ENCODE assay signal across 2 fruit fly cellular contexts in the genomic region with DNA sequence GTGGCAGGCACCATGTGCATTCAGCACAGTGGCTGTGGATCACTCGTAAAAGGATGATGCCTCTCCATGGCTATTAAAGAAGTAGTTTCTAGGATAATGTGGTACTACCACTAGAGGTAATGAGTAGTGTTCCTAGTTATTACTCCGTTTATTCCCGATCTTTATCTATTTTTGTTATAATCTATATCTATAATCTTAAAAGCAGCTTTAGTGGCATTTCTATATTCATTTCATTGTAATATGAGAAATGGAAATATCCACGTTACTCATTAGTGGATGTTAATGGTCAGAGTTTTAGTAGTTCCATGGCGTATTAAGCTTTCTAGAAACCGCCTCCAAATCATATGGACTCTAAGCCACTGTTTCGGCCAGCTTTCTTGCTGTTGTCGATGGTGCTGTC.
TF ChIP-seq lines count a peak whose summit lies in the region.

No protein-coding gene starts in this region.

TF ChIP-seq in whole organism, prepupa, 60 proteins besides CTCF, POLR2A, EP300 and RAD21:
- peak; percentile 87 for TF ChIP-seq CG32006 (GFP tag; optimal IDR thresholded peaks at IDR 0.05; lab: Kevin White, UChicago)
- TF ChIP-seq CG1621 (tag; optimal IDR thresholded peaks at IDR 0.05; lab: Kevin White, UChicago) = no peak
- no peak for TF ChIP-seq esn (GFP tag; optimal IDR thresholded peaks at IDR 0.05; lab: Kevin White, UChicago)
- TF ChIP-seq CG8632 (GFP tag; optimal IDR thresholded peaks at IDR 0.05; lab: Kevin White, UChicago) = no peak
- no peak for TF ChIP-seq CG8319 (GFP tag; optimal IDR thresholded peaks at IDR 0.05; lab: Kevin White, UChicago)
- no peak for TF ChIP-seq CG6808 (GFP tag; optimal IDR thresholded peaks at IDR 0.05; lab: Kevin White, UChicago)
- TF ChIP-seq Ets96B (tag; optimal IDR thresholded peaks at IDR 0.05; lab: Kevin White, UChicago) = peak; percentile 32
- 0 out of 3 replicates have a peak, but pooled peaks have one; percentile 5 for TF ChIP-seq eg (GFP tag; IDR thresholded peaks at IDR 0.05; lab: Robert Waterston, UW)
- no peak for TF ChIP-seq Hr39 (GFP tag; optimal IDR thresholded peaks at IDR 0.05; lab: Kevin White, UChicago)
- TF ChIP-seq CG15336 (GFP tag; IDR thresholded peaks at IDR 0.05; lab: Robert Waterston, UW) = peak; percentile 43
- peak; percentile 31 for TF ChIP-seq CG10631 (GFP tag; optimal IDR thresholded peaks at IDR 0.05; lab: Kevin White, UChicago)
- TF ChIP-seq acj6 (GFP tag; optimal IDR thresholded peaks at IDR 0.05; lab: Kevin White, UChicago) = peak; percentile 1
- peak; percentile 88 for TF ChIP-seq Eip78C (GFP tag; lab: Kevin White, UChicago)
- TF ChIP-seq CG6276 (GFP tag; optimal IDR thresholded peaks at IDR 0.05; lab: Kevin White, UChicago) = peak; percentile 60
- TF ChIP-seq pdm3 (GFP tag; optimal IDR thresholded peaks at IDR 0.05; lab: Kevin White, UChicago) = no peak
- peak; percentile 2 for TF ChIP-seq achi (GFP tag; optimal IDR thresholded peaks at IDR 0.05; lab: Kevin White, UChicago)
- no peak for TF ChIP-seq Sox15 (GFP tag; optimal IDR thresholded peaks at IDR 0.05; lab: Kevin White, UChicago)
- TF ChIP-seq dac (GFP tag; optimal IDR thresholded peaks at IDR 0.05; lab: Kevin White, UChicago) = peak; percentile 60
- TF ChIP-seq OdsH (GFP tag; optimal IDR thresholded peaks at IDR 0.05; lab: Kevin White, UChicago) = peak; percentile 37
- peak in 1 of 2 experiments; percentile 6 for TF ChIP-seq salr (GFP tag; optimal IDR thresholded peaks at IDR 0.05; lab: Kevin White, UChicago)
- peak; percentile 75 for TF ChIP-seq Hr4 (GFP tag; optimal IDR thresholded peaks at IDR 0.05; lab: Kevin White, UChicago)
- peak; percentile 41; the same call in 2 of the 3 replicates for TF ChIP-seq CG8119 (GFP tag; IDR thresholded peaks at IDR 0.05; lab: Robert Waterston, UW)
- TF ChIP-seq CG4318 (GFP tag; optimal IDR thresholded peaks at IDR 0.05; lab: Kevin White, UChicago) = peak; percentile 55
- TF ChIP-seq CG6163 (GFP tag; IDR thresholded peaks at IDR 0.05; lab: Robert Waterston, UW) = no peak

TF ChIP-seq in whole organism, pupa, 21 proteins besides CTCF, POLR2A, EP300 and RAD21:
- TF ChIP-seq D1 (tag; optimal IDR thresholded peaks at IDR 0.05; lab: Kevin White, UChicago) = no peak
- no peak for TF ChIP-seq gl (tag; optimal IDR thresholded peaks at IDR 0.05; lab: Kevin White, UChicago)
- no peak for TF ChIP-seq CG15710 (tag; optimal IDR thresholded peaks at IDR 0.05; lab: Kevin White, UChicago)
- no peak for TF ChIP-seq Pif1B (GFP tag; optimal IDR thresholded peaks at IDR 0.05; lab: Kevin White, UChicago)
- TF ChIP-seq CG17806 (tag; optimal IDR thresholded peaks at IDR 0.05; lab: Kevin White, UChicago) = no peak
- TF ChIP-seq Pif1A (GFP tag; optimal IDR thresholded peaks at IDR 0.05; lab: Kevin White, UChicago) = no peak
- TF ChIP-seq CG13204 (GFP tag; optimal IDR thresholded peaks at IDR 0.05; lab: Kevin White, UChicago) = no peak
- peak; percentile 52 for TF ChIP-seq CG8301 (tag; optimal IDR thresholded peaks at IDR 0.05; lab: Kevin White, UChicago)
- no peak for TF ChIP-seq CG4496 (GFP tag; IDR thresholded peaks at IDR 0.05; lab: Robert Waterston, UW)
- no peak for TF ChIP-seq CG34367 (tag; optimal IDR thresholded peaks at IDR 0.05; lab: Kevin White, UChicago)
- no peak for TF ChIP-seq CG12605 (GFP tag; IDR thresholded peaks at IDR 0.05; lab: Robert Waterston, UW)
- TF ChIP-seq CG14655 (GFP tag; optimal IDR thresholded peaks at IDR 0.05; lab: Kevin White, UChicago) = peak; percentile 33
- TF ChIP-seq CG8159 (tag; optimal IDR thresholded peaks at IDR 0.05; lab: Kevin White, UChicago) = peak; percentile 26
- TF ChIP-seq EcR (GFP tag; optimal IDR thresholded peaks at IDR 0.05; lab: Kevin White, UChicago) = no peak
- 0 out of 2 replicates have a peak, but pooled peaks have one; percentile 24 for TF ChIP-seq CG32121 (GFP tag; IDR thresholded peaks at IDR 0.05; lab: Robert Waterston, UW)
